Worm (Caenorhabditis elegans): ENCODE results near the gene W02B3.7.

W02B3.7 gene

ce11 chrIII:683318-683717 is 8.5 kb downstream of the W02B3.7 start, which contains the start of gene W02B3.4:
W02B3.4 (minus strand) TSS chrIII:683418.
- TF ChIP-seq nhr-76 (tag; optimal IDR thresholded peaks at IDR 0.05), result no peak
- TF ChIP-seq hmg-11 (tag; optimal IDR thresholded peaks at IDR 0.05), result no peak
- TF ChIP-seq nhr-67 (tag; optimal IDR thresholded peaks at IDR 0.05), result no peak
- TF ChIP-seq snpc-4 (tag; optimal IDR thresholded peaks at IDR 0.05), result no peak
- TF ChIP-seq egl-27 (tag; optimal IDR thresholded peaks at IDR 0.05), result no peak

ce11 chrIII:675822-676221 is 16.0 kb downstream of the W02B3.7 start, which contains the start of gene grk-2:
grk-2 (plus strand) TSS chrIII:676122.
- TF ChIP-seq fkh-10 (GFP tag; optimal IDR thresholded peaks at IDR 0.05) (no peak), jun-1 (tag; optimal IDR thresholded peaks at IDR 0.05) (no peak), nhr-23 (tag; optimal IDR thresholded peaks at IDR 0.05) (no peak), ceh-28 (tag; optimal IDR thresholded peaks at IDR 0.05) (no peak), zag-1 (tag; optimal IDR thresholded peaks at IDR 0.05) (no peak)

- TF ChIP-seq tbx-2 (tag; optimal IDR thresholded peaks at IDR 0.05) (no peak), hmg-11 (tag; optimal IDR thresholded peaks at IDR 0.05) (peak; percentile 39), skn-1 (tag; optimal IDR thresholded peaks at IDR 0.05) (no peak), nfya-1 (tag; optimal IDR thresholded peaks at IDR 0.05; ENCODE audit: insufficient read depth) (peak; percentile 40), ama-1 (optimal IDR thresholded peaks at IDR 0.05) (no peak), fkh-10 (GFP tag; optimal IDR thresholded peaks at IDR 0.05) (peak; percentile 82), nhr-67 (tag; optimal IDR thresholded peaks at IDR 0.05) (no peak)
Measured at ce11 chrIII:675413-675812, 16.4 kb downstream of the W02B3.7 start.

- no peak for TF ChIP-seq mml-1 (tag; optimal IDR thresholded peaks at IDR 0.05)
- TF ChIP-seq tbx-2 (tag; optimal IDR thresholded peaks at IDR 0.05), result peak; percentile 36
- no peak for TF ChIP-seq elt-3 (tag; optimal IDR thresholded peaks at IDR 0.05)
- peak; percentile 19 for TF ChIP-seq lin-15B (tag; optimal IDR thresholded peaks at IDR 0.05)
- peak; percentile 89 for TF ChIP-seq fkh-10 (GFP tag; optimal IDR thresholded peaks at IDR 0.05)
- TF ChIP-seq lsy-12 (tag; optimal IDR thresholded peaks at IDR 0.05), result peak; percentile 29
- peak; percentile 24 for TF ChIP-seq ceh-28 (tag; optimal IDR thresholded peaks at IDR 0.05)
- peak; percentile 91 for TF ChIP-seq lin-39 (tag; optimal IDR thresholded peaks at IDR 0.05)
- TF ChIP-seq nfya-1 (tag; optimal IDR thresholded peaks at IDR 0.05; ENCODE audit: insufficient read depth), result peak; percentile 85
- no peak for TF ChIP-seq nhr-67 (tag; optimal IDR thresholded peaks at IDR 0.05)
- TF ChIP-seq hmg-11 (tag; optimal IDR thresholded peaks at IDR 0.05), result peak; percentile 75
Measured at ce11 chrIII:670994-671393, 20.8 kb downstream of the W02B3.7 start.

ce11 chrIII:668303-668893 is 23.4 kb downstream of the W02B3.7 start, which contains the start of gene W02B3.3:
W02B3.3 (minus strand) TSS chrIII:668433.
- TF ChIP-seq nfya-1 (tag; optimal IDR thresholded peaks at IDR 0.05; ENCODE audit: insufficient read depth) (peak; percentile 78), unc-39 (tag; optimal IDR thresholded peaks at IDR 0.05) (no peak), daf-12 (tag; optimal IDR thresholded peaks at IDR 0.05) (no peak), mml-1 (tag; optimal IDR thresholded peaks at IDR 0.05) (no peak), tbx-2 (tag; optimal IDR thresholded peaks at IDR 0.05) (peak; percentile 39), nhr-25 (tag; optimal IDR thresholded peaks at IDR 0.05) (no peak), pqm-1 (tag; optimal IDR thresholded peaks at IDR 0.05) (no peak), hmg-11 (tag; optimal IDR thresholded peaks at IDR 0.05) (peak; percentile 86), snpc-4 (tag; optimal IDR thresholded peaks at IDR 0.05) (peak; percentile 39), fkh-10 (GFP tag; optimal IDR thresholded peaks at IDR 0.05) (peak; percentile 73), ztf-11 (tag; optimal IDR thresholded peaks at IDR 0.05) (no peak), lin-15B (tag; optimal IDR thresholded peaks at IDR 0.05) (peak; percentile 21), nhr-67 (tag; optimal IDR thresholded peaks at IDR 0.05) (no peak), unc-62 (GFP tag; optimal IDR thresholded peaks at IDR 0.05) (peak; percentile 50), ama-1 (optimal IDR thresholded peaks at IDR 0.05) (no peak), egl-5 (tag; optimal IDR thresholded peaks at IDR 0.05) (peak; percentile 22), lin-39 (tag; optimal IDR thresholded peaks at IDR 0.05) (peak; percentile 93)

- TF ChIP-seq nhr-28 (tag; optimal IDR thresholded peaks at IDR 0.05), result no peak
- TF ChIP-seq fkh-2 (tag; optimal IDR thresholded peaks at IDR 0.05), result no peak
- no peak for TF ChIP-seq nhr-43 (tag; optimal IDR thresholded peaks at IDR 0.05; ENCODE audit: poor library complexity, severe bottlenecking)
- no peak for TF ChIP-seq elt-3 (tag; optimal IDR thresholded peaks at IDR 0.05)
Measured at ce11 chrIII:665173-665757, 26.6 kb downstream of the W02B3.7 start, which contains the start of gene C09F5.3. C09F5.3 (minus strand) TSS chrIII:665266.

All from whole organism, L3 larva.